Fruit fly (Drosophila melanogaster) whole organism, pupa: ENCODE measurements around the gene CG32066.

Source experiments
- CG17806 ChIP-seq: fragments of 200-800 bp; sonication (Bioruptor generic); optimal IDR thresholded peaks from 2 replicates; lab custom pipeline; 2018; ENCODE audit warnings: missing biosample characterization, mild to moderate bottlenecking, missing genetic modification characterization, moderate library complexity
- D1 ChIP-seq: fragments of 200-800 bp; sonication (Bioruptor generic); optimal IDR thresholded peaks from 2 replicates; lab custom pipeline; 2018; ENCODE audit warnings: missing biosample characterization, mild to moderate bottlenecking, missing genetic modification characterization, moderate library complexity

DNA sequence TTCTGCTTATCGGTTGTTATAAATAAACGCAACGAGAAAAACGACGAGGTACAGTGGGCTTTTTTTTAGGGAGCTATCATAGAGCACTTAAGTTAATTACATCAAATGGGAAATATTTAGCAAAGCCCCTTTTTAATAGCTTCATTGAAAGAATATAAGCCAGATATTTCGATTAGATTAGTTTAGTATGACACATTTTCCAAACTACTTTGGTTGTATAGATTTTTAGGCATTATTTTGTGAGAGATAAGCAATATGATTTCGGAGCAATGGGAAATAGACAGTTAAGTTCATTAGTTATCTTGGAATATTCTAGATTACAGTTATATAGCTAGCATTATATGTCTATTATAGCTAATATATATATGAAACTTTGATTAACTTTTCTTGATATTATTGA is 19.4 kb upstream of the CG32066 start:
- TF ChIP-seq D1 (no peak), CG17806 (tag; lab: Kevin White, UChicago) (no peak)
